Worm (Caenorhabditis elegans) whole organism, L4/young adult: ENCODE measurements around the gene npr-12.

Source experiments
- W03F9.2 ChIP-seq: fragments of 150-350 bp; optimal IDR thresholded peaks from 2 replicates; lab custom pipeline; 2014; ENCODE audit warnings: missing biosample characterization, missing genetic modification characterization
- dao-5 ChIP-seq: sonication (generic microtip); optimal IDR thresholded peaks from 2 replicates; lab custom pipeline; 2016; ENCODE audit warnings: missing genotype, missing genetic modification characterization, moderate library complexity, missing compliant biosample characterization

DNA sequence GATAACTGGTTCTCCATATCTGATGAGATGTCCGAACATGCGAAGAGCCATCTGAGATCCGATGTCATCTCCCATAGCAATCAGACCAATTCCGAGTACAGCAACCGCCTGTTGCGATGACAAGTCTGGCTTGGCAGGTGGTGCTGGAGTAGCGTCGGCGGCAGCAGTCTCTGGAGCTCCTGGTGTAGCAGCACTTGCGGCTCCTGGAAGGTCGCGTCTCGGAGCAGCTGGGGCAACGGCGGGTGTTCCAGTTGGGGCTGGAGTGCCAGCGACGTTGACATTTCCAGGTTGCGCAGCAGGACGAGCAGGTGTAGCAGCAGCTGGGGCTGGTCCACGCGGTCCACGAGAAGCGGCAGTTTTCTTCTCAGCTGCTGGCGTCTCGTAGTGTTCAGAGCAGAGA lies 30.0 kb downstream of the npr-12 start:
- TF ChIP-seq dao-5 (tag; lab: Kevin White, UChicago) (no peak), W03F9.2 (tag; lab: Kevin White, UChicago) (no peak)
